Worm (Caenorhabditis elegans) whole organism, mixed stage, embryonic: Measurements from ENCODE around the gene nhr-198.

Experiments
- M03D4.4 ChIP-seq: sonication (generic microtip); optimal IDR thresholded peaks from 2 replicates; lab custom pipeline; 2017; ENCODE audit warnings: mild to moderate bottlenecking, missing genetic modification characterization, missing compliant biosample characterization
- bed-3 ChIP-seq: fragments of 200-800 bp; sonication (Bioruptor generic); optimal IDR thresholded peaks from 3 replicates; lab custom pipeline; 2018; ENCODE audit warnings: mild to moderate bottlenecking, missing genetic modification characterization, moderate library complexity, missing compliant biosample characterization
- blmp-1 ChIP-seq: fragments of 150-350 bp; optimal IDR thresholded peaks from 2 replicates; lab custom pipeline; 2014; ENCODE audit warnings: missing biosample characterization, missing genetic modification characterization
- ceh-39 ChIP-seq: fragments of 150-350 bp; optimal IDR thresholded peaks from 2 replicates; lab custom pipeline; 2014; ENCODE audit warnings: missing biosample characterization, missing genetic modification characterization
- ceh-43 ChIP-seq: fragments of 200-800 bp; sonication (Bioruptor generic); optimal IDR thresholded peaks from 2 replicates; lab custom pipeline; 2018; ENCODE audit warnings: mild to moderate bottlenecking, missing genetic modification characterization, moderate library complexity, missing compliant biosample characterization
- ces-1 ChIP-seq: fragments of 150-350 bp; optimal IDR thresholded peaks from 2 replicates; lab custom pipeline; 2014; ENCODE audit warnings: missing biosample characterization, missing genetic modification reagents, missing genetic modification characterization
- cnd-1 ChIP-seq: fragments of 200-800 bp; sonication (Bioruptor generic); optimal IDR thresholded peaks from 2 replicates; lab custom pipeline; 2018; ENCODE audit warnings: mild to moderate bottlenecking, missing genetic modification characterization, missing compliant biosample characterization
- drap-1 ChIP-seq: fragments of 200-800 bp; sonication (Bioruptor generic); optimal IDR thresholded peaks from 3 replicates; lab custom pipeline; 2018; ENCODE audit warnings: mild to moderate bottlenecking, missing genetic modification characterization, missing compliant biosample characterization
- elt-1 ChIP-seq: sonication (generic microtip); optimal IDR thresholded peaks from 2 replicates; lab custom pipeline; 2017; ENCODE audit warnings: missing genetic modification characterization, mild to moderate bottlenecking, missing compliant biosample characterization, antibody characterized with exemption, moderate library complexity, borderline replicate concordance; ENCODE audit not compliant: insufficient read depth
- flh-1 ChIP-seq: fragments of 200-800 bp; sonication (Bioruptor generic); optimal IDR thresholded peaks from 2 replicates; lab custom pipeline; 2018; ENCODE audit warnings: mild to moderate bottlenecking, missing genetic modification characterization, moderate library complexity, missing compliant biosample characterization
- ham-2 ChIP-seq: fragments of 200-800 bp; sonication (Bioruptor generic); optimal IDR thresholded peaks from 2 replicates; lab custom pipeline; 2018; ENCODE audit warnings: mild to moderate bottlenecking, missing genetic modification characterization, missing compliant biosample characterization
- hlh-1 ChIP-seq: fragments of 150-350 bp; optimal IDR thresholded peaks from 2 replicates; lab custom pipeline; 2014; ENCODE audit warnings: missing biosample characterization, missing genetic modification reagents, missing genetic modification characterization
- lin-13 ChIP-seq: fragments of 150-350 bp; optimal IDR thresholded peaks from 2 replicates; lab custom pipeline; 2014; ENCODE audit warnings: missing biosample characterization, missing genetic modification characterization
- lin-32 ChIP-seq: fragments of 200-800 bp; sonication (Bioruptor generic); optimal IDR thresholded peaks from 2 replicates; lab custom pipeline; 2018; ENCODE audit warnings: mild to moderate bottlenecking, missing genetic modification characterization, missing compliant biosample characterization
- lsy-2 ChIP-seq: fragments of 150-350 bp; optimal IDR thresholded peaks from 2 replicates; lab custom pipeline; 2014; ENCODE audit warnings: missing biosample characterization, missing genetic modification characterization
- mab-5 ChIP-seq: fragments of 150-350 bp; optimal IDR thresholded peaks from 2 replicates; lab custom pipeline; 2014; ENCODE audit warnings: missing biosample characterization, missing genetic modification characterization
- mep-1 ChIP-seq: fragments of 150-350 bp; optimal IDR thresholded peaks from 2 replicates; lab custom pipeline; 2017; ENCODE audit warnings: missing biosample characterization, missing genetic modification reagents, missing genetic modification characterization, inconsistent platforms
- mls-2 ChIP-seq: sonication (generic microtip); optimal IDR thresholded peaks from 2 replicates; lab custom pipeline; 2016; ENCODE audit warnings: mild to moderate bottlenecking, missing genetic modification characterization, moderate library complexity, missing compliant biosample characterization
- nhr-12 ChIP-seq: fragments of 150-350 bp; optimal IDR thresholded peaks from 2 replicates; lab custom pipeline; 2014; ENCODE audit warnings: missing biosample characterization, missing genetic modification characterization
- nhr-2 ChIP-seq: fragments of 150-350 bp; optimal IDR thresholded peaks from 2 replicates; lab custom pipeline; 2014; ENCODE audit warnings: missing biosample characterization, missing genetic modification characterization
- nhr-237 ChIP-seq: fragments of 150-350 bp; optimal IDR thresholded peaks from 2 replicates; lab custom pipeline; 2014; ENCODE audit warnings: missing biosample characterization, missing genetic modification characterization
- nhr-28 ChIP-seq: fragments of 150-350 bp; optimal IDR thresholded peaks from 2 replicates; lab custom pipeline; 2014; ENCODE audit warnings: missing biosample characterization, missing genetic modification characterization
- nhr-76 ChIP-seq: sonication (generic microtip); optimal IDR thresholded peaks from 2 replicates; lab custom pipeline; 2017; ENCODE audit warnings: missing biosample characterization, missing genetic modification characterization
- pha-4 ChIP-seq: fragments of 150-350 bp; optimal IDR thresholded peaks from 2 replicates; lab custom pipeline; 2018; ENCODE audit warnings: missing biosample characterization, missing genetic modification reagents, missing genetic modification characterization
- sem-2 ChIP-seq: fragments of 200-800 bp; sonication (Bioruptor generic); optimal IDR thresholded peaks from 2 replicates; lab custom pipeline; 2018; ENCODE audit warnings: mild to moderate bottlenecking, missing genetic modification characterization, missing compliant biosample characterization
- sptf-1 ChIP-seq: sonication (generic microtip); optimal IDR thresholded peaks from 2 replicates; lab custom pipeline; 2017; ENCODE audit warnings: mild to moderate bottlenecking, missing genetic modification characterization, moderate library complexity, missing compliant biosample characterization
- tbx-8 ChIP-seq: fragments of 200-800 bp; sonication (Bioruptor generic); optimal IDR thresholded peaks from 2 replicates; lab custom pipeline; 2018; ENCODE audit warnings: mild to moderate bottlenecking, missing genetic modification characterization, moderate library complexity, missing compliant biosample characterization
- unc-120 ChIP-seq: sonication (generic microtip); optimal IDR thresholded peaks from 2 replicates; lab custom pipeline; 2017; ENCODE audit warnings: missing genetic modification characterization, missing compliant biosample characterization; ENCODE audit not compliant: poor library complexity, severe bottlenecking
- unc-39 ChIP-seq: fragments of 150-350 bp; optimal IDR thresholded peaks from 2 replicates; lab custom pipeline; 2014; ENCODE audit warnings: missing biosample characterization, missing genetic modification characterization
- unc-62 ChIP-seq: fragments of 150-350 bp; optimal IDR thresholded peaks from 2 replicates; lab custom pipeline; 2014; ENCODE audit warnings: missing biosample characterization, missing genetic modification reagents, missing genetic modification characterization
- zip-8 ChIP-seq: fragments of 150-350 bp; optimal IDR thresholded peaks from 2 replicates; lab custom pipeline; 2014; ENCODE audit warnings: missing biosample characterization, missing genetic modification characterization
- ztf-11 ChIP-seq: fragments of 150-350 bp; optimal IDR thresholded peaks from 2 replicates; lab custom pipeline; 2014; ENCODE audit warnings: missing biosample characterization, missing genetic modification characterization

The nhr-198 gene

ce11 chrV:15673707-15674106, 20.1 kb upstream of the nhr-198 start, which contains the start of gene nhr-51:
nhr-51 (plus strand) TSS chrV:15674007.
- no peak for TF ChIP-seq hlh-1 (tag; lab: Kevin White, UChicago)
- no peak for TF ChIP-seq ces-1 (GFP tag; lab: Kevin White, UChicago)
- no peak for TF ChIP-seq ceh-43 (GFP tag; lab: Kevin White, UChicago)
- no peak for TF ChIP-seq sem-2 (GFP tag; lab: Kevin White, UChicago)
- no peak for TF ChIP-seq nhr-76 (tag; lab: Kevin White, UChicago)
- no peak for TF ChIP-seq pha-4 (tag; lab: Kevin White, UChicago)
- TF ChIP-seq blmp-1 (tag; lab: Kevin White, UChicago): no peak
- TF ChIP-seq bed-3 (GFP tag; lab: Kevin White, UChicago): no peak
- TF ChIP-seq, all 35 proteins: peak for 0

ce11 chrV:15674899-15675298, 18.9 kb upstream of the nhr-198 start:
- TF ChIP-seq elt-1 (tag; lab: Kevin White, UChicago): no peak
- no peak for TF ChIP-seq lin-32 (GFP tag; lab: Kevin White, UChicago)
- TF ChIP-seq lsy-2 (tag; lab: Kevin White, UChicago): no peak
- no peak for TF ChIP-seq nhr-2 (tag; lab: Kevin White, UChicago)
- no peak for TF ChIP-seq blmp-1 (tag; lab: Kevin White, UChicago)
- no peak for TF ChIP-seq nhr-12
- no peak for TF ChIP-seq sem-2 (GFP tag; lab: Kevin White, UChicago)
- no peak for TF ChIP-seq mep-1 (tag; lab: Kevin White, UChicago)
- no peak for TF ChIP-seq ceh-39 (tag; lab: Kevin White, UChicago)
- no peak for TF ChIP-seq ham-2 (GFP tag; lab: Kevin White, UChicago)
- no peak for TF ChIP-seq ztf-11 (tag; lab: Kevin White, UChicago)
- no peak for TF ChIP-seq pha-4 (tag; lab: Kevin White, UChicago)
- TF ChIP-seq cnd-1: no peak

ce11 chrV:15677222-15677621, 16.6 kb upstream of the nhr-198 start, which contains the start of gene nhr-52:
nhr-52 (plus strand) TSS chrV:15677522.
- TF ChIP-seq sem-2 (GFP tag; lab: Kevin White, UChicago) (no peak), drap-1 (no peak), nhr-237 (no peak), nhr-2 (tag; lab: Kevin White, UChicago) (no peak), lin-13 (tag; lab: Kevin White, UChicago) (no peak), cnd-1 (no peak), tbx-8 (GFP tag; lab: Kevin White, UChicago) (no peak), M03D4.4 (tag; lab: Kevin White, UChicago) (no peak), unc-39 (tag; lab: Kevin White, UChicago) (no peak), pha-4 (tag; lab: Kevin White, UChicago) (no peak), unc-62 (no peak), mls-2 (tag; lab: Kevin White, UChicago) (no peak), hlh-1 (tag; lab: Kevin White, UChicago) (no peak), nhr-28 (no peak), unc-120 (tag; lab: Kevin White, UChicago) (no peak), bed-3 (GFP tag; lab: Kevin White, UChicago) (no peak), flh-1 (GFP tag; lab: Kevin White, UChicago) (no peak), ceh-39 (tag; lab: Kevin White, UChicago) (no peak)

- no peak for TF ChIP-seq ham-2 (GFP tag; lab: Kevin White, UChicago)
- no peak for TF ChIP-seq blmp-1 (tag; lab: Kevin White, UChicago)
- no peak for TF ChIP-seq drap-1
- TF ChIP-seq sptf-1 (tag; lab: Kevin White, UChicago): no peak
- no peak for TF ChIP-seq ceh-43 (GFP tag; lab: Kevin White, UChicago)
- TF ChIP-seq ces-1 (GFP tag; lab: Kevin White, UChicago): no peak
- TF ChIP-seq nhr-237: no peak
- TF ChIP-seq cnd-1: no peak
- no peak for TF ChIP-seq sem-2 (GFP tag; lab: Kevin White, UChicago)
- TF ChIP-seq zip-8: no peak
- TF ChIP-seq nhr-12: no peak
- no peak for TF ChIP-seq bed-3 (GFP tag; lab: Kevin White, UChicago)
- no peak for TF ChIP-seq ceh-39 (tag; lab: Kevin White, UChicago)
- no peak for TF ChIP-seq unc-120 (tag; lab: Kevin White, UChicago)
- TF ChIP-seq nhr-76 (tag; lab: Kevin White, UChicago): no peak
- no peak for TF ChIP-seq lsy-2 (tag; lab: Kevin White, UChicago)
- TF ChIP-seq mab-5 (tag; lab: Kevin White, UChicago): no peak
- no peak for TF ChIP-seq nhr-28
- TF ChIP-seq lin-32 (GFP tag; lab: Kevin White, UChicago): no peak
- TF ChIP-seq, all 35 proteins: peak for 0
Measured at ce11 chrV:15685599-15685998, 8.2 kb upstream of the nhr-198 start, which contains the start of gene nhr-196. nhr-196 (plus strand) TSS chrV:15685716.
